Fruit fly (Drosophila melanogaster) Kc167 (cell line): ENCODE results near the gene Or7a.

Experiments
- h ChIP-seq: fragments of >200 bp; optimal IDR thresholded peaks from 3 replicates; lab custom pipeline; 2018; ENCODE audit warnings: missing external identifiers
- psq ChIP-seq: fragments of >200 bp; optimal IDR thresholded peaks from 2 replicates; lab custom pipeline; 2017; ENCODE audit warnings: missing external identifiers

- TF ChIP-seq psq (no peak), h (lab: Kevin White, UChicago) (no peak)
Measured at dm6 chrX:8176291-8177029, 11.0 kb upstream of the Or7a start.
